Worm (Caenorhabditis elegans): Measurements from ENCODE around the gene flp-6.

- no peak for TF ChIP-seq nhr-179 (tag; optimal IDR thresholded peaks at IDR 0.05)
- TF ChIP-seq tlf-1 (GFP tag; optimal IDR thresholded peaks at IDR 0.05), result no peak
- no peak for TF ChIP-seq snpc-4 (GFP tag; optimal IDR thresholded peaks at IDR 0.05)
- TF ChIP-seq snpc-4 (tag; optimal IDR thresholded peaks at IDR 0.05), result no peak
- TF ChIP-seq lin-35 (GFP tag; optimal IDR thresholded peaks at IDR 0.05), result no peak
- no peak for TF ChIP-seq unc-62 (GFP tag; optimal IDR thresholded peaks at IDR 0.05)
- TF ChIP-seq hmg-1.2 (GFP tag; IDR thresholded peaks at IDR 0.05), result no peak
- no peak for TF ChIP-seq ZK185.1 (tag; optimal IDR thresholded peaks at IDR 0.05; ENCODE audit: poor library complexity, severe bottlenecking)
- no peak for TF ChIP-seq F49E8.2 (tag; optimal IDR thresholded peaks at IDR 0.05; ENCODE audit: insufficient read depth)
- TF ChIP-seq C17E4.6 (GFP tag; IDR thresholded peaks at IDR 0.05), result no peak
- TF ChIP-seq F55B11.4 (tag; optimal IDR thresholded peaks at IDR 0.05; ENCODE audit: borderline replicate concordance, insufficient read depth), result no peak
- no peak for TF ChIP-seq egl-44 (GFP tag; IDR thresholded peaks at IDR 0.05)
Measured at ce11 chrV:9453933-9454332, 17.8 kb upstream of the flp-6 start.
